Fruit fly (Drosophila melanogaster) whole organism, embryonic: Measurements from ENCODE around the gene Ugt303B1.

Source experiments
- Antp ChIP-seq: fragments of 200-800 bp; sonication (Bioruptor generic); optimal IDR thresholded peaks from 3 replicates; lab custom pipeline; 2016; ENCODE audit warnings: missing biosample characterization, missing genetic modification characterization
- Atf6 ChIP-seq: fragments of 200-800 bp; sonication (Bioruptor generic); IDR thresholded peaks from 2 replicates; pipeline ENCODE4 v1.3.6; 2022; ENCODE audit warnings: missing biosample characterization, missing genetic modification characterization
- CG11456 ChIP-seq: fragments of 200-800 bp; sonication (Bioruptor generic); IDR thresholded peaks from 3 replicates; pipeline ENCODE4 v1.3.6; 2022; ENCODE audit warnings: missing biosample characterization, missing genetic modification characterization
- CG11504 ChIP-seq: fragments of 200-800 bp; sonication (Bioruptor generic); optimal IDR thresholded peaks from 3 replicates; lab custom pipeline; 2019; ENCODE audit warnings: missing biosample characterization, mild to moderate bottlenecking, missing genetic modification characterization, moderate library complexity
- CG12769 ChIP-seq: fragments of 200-800 bp; sonication (Bioruptor generic); optimal IDR thresholded peaks from 2 replicates; lab custom pipeline; 2019; ENCODE audit warnings: missing biosample characterization, mild to moderate bottlenecking, missing genetic modification characterization, moderate library complexity
- CG14050 ChIP-seq: fragments of 200-800 bp; sonication (Bioruptor generic); IDR thresholded peaks from 3 replicates; pipeline ENCODE4 v1.3.6; 2022; ENCODE audit warnings: missing biosample characterization, missing genetic modification characterization
- CG14441 ChIP-seq: fragments of 200-800 bp; sonication (Bioruptor generic); IDR thresholded peaks from 2 replicates; pipeline ENCODE4 v1.3.6; 2022; ENCODE audit warnings: missing biosample characterization, missing genetic modification characterization
- CG15269 ChIP-seq: fragments of 200-800 bp; sonication (Bioruptor generic); optimal IDR thresholded peaks from 2 replicates; lab custom pipeline; 2018; ENCODE audit warnings: missing biosample characterization, mild to moderate bottlenecking, missing genetic modification characterization, moderate library complexity
- CG1832 ChIP-seq: fragments of 200-800 bp; sonication (Bioruptor generic); optimal IDR thresholded peaks from 2 replicates; lab custom pipeline; 2017; ENCODE audit warnings: missing biosample characterization, mild to moderate bottlenecking, missing genetic modification characterization, inconsistent platforms
- CG30403 ChIP-seq: fragments of 200-800 bp; sonication (Bioruptor generic); optimal IDR thresholded peaks from 3 replicates; lab custom pipeline; 2016; ENCODE audit warnings: missing biosample characterization, missing genetic modification characterization
- CG32532 ChIP-seq: fragments of 200-800 bp; sonication (Bioruptor generic); IDR thresholded peaks from 2 replicates; pipeline ENCODE4 v1.3.6; 2022; ENCODE audit warnings: missing biosample characterization, missing genetic modification characterization
- CG5180 ChIP-seq: fragments of 200-800 bp; sonication (Bioruptor generic); optimal IDR thresholded peaks from 3 replicates; lab custom pipeline; 2017; ENCODE audit warnings: missing biosample characterization, missing genetic modification characterization, mild to moderate bottlenecking, moderate library complexity, missing genetic modification reagents
- CG7839 ChIP-seq: fragments of 200-800 bp; sonication (Bioruptor generic); optimal IDR thresholded peaks from 3 replicates; lab custom pipeline; 2018; ENCODE audit warnings: missing biosample characterization, mild to moderate bottlenecking, missing genetic modification characterization, moderate library complexity
- E2f1 ChIP-seq: fragments of 200-800 bp; sonication (Bioruptor generic); IDR thresholded peaks from 2 replicates; pipeline ENCODE4 v1.3.6; 2022; ENCODE audit warnings: missing biosample characterization, missing genetic modification characterization
- Eip74EF ChIP-seq, 2 experiments: fragments of 200-800 bp in 1 of 2; fragments of >200 bp in 1 of 2; sonication (Bioruptor generic) in 1 of 2; optimal IDR thresholded peaks; 2 replicates each; lab custom pipeline; 2017 to 2019; ENCODE audit warnings: missing biosample characterization in 2 of 2, missing genetic modification characterization in 2 of 2, mild to moderate bottlenecking in 1 of 2, moderate library complexity in 1 of 2
- Fer3 ChIP-seq: fragments of 200-800 bp; sonication (Bioruptor generic); optimal IDR thresholded peaks from 2 replicates; lab custom pipeline; 2018; ENCODE audit warnings: missing biosample characterization, mild to moderate bottlenecking, missing genetic modification characterization, moderate library complexity
- Gug ChIP-seq: fragments of 200-800 bp; sonication (Bioruptor generic); IDR thresholded peaks from 4 replicates; pipeline ENCODE4 v1.3.6; 2022; ENCODE audit warnings: missing biosample characterization, missing genetic modification characterization
- Hand ChIP-seq: fragments of 200-800 bp; sonication (Bioruptor generic); optimal IDR thresholded peaks from 2 replicates; lab custom pipeline; 2017; ENCODE audit warnings: mild to moderate bottlenecking, missing biosample characterization, missing genetic modification reagents, missing genetic modification characterization
- Hr78 ChIP-seq, 2 experiments: fragments of 200-800 bp in 1 of 2; fragments of >200 bp in 1 of 2; sonication (Bioruptor generic) in 1 of 2; optimal IDR thresholded peaks; 2 replicates each; lab custom pipeline; 2017 to 2019; ENCODE audit warnings: missing biosample characterization in 2 of 2, missing genetic modification characterization in 2 of 2, mild to moderate bottlenecking in 1 of 2, moderate library complexity in 1 of 2
- Hsf ChIP-seq: fragments of 200-800 bp; sonication (Bioruptor generic); optimal IDR thresholded peaks from 3 replicates; lab custom pipeline; 2016; ENCODE audit warnings: missing biosample characterization, missing genetic modification characterization
- Lim3 ChIP-seq: fragments of 200-800 bp; sonication (Bioruptor generic); IDR thresholded peaks from 2 replicates; pipeline ENCODE4 v1.3.6; 2022; ENCODE audit warnings: missing biosample characterization, missing genetic modification characterization
- Mrtf ChIP-seq: fragments of 200-800 bp; sonication (Bioruptor generic); IDR thresholded peaks from 3 replicates; pipeline ENCODE4 v1.3.6; 2022; ENCODE audit warnings: missing biosample characterization, missing genetic modification characterization
- NFAT ChIP-seq: fragments of 200-800 bp; sonication (Bioruptor generic); IDR thresholded peaks from 2 replicates; pipeline ENCODE4 v1.3.6; 2022; ENCODE audit warnings: missing biosample characterization, missing genetic modification characterization
- Pdp1 ChIP-seq, 2 experiments: fragments of 200-800 bp; sonication (Bioruptor generic); optimal IDR thresholded peaks; 3 replicates each; lab custom pipeline; 2016; ENCODE audit warnings: missing biosample characterization in 2 of 2, missing genetic modification characterization in 2 of 2, mild to moderate bottlenecking in 1 of 2, moderate library complexity in 1 of 2
- Ptx1 ChIP-seq: fragments of 200-800 bp; sonication (Bioruptor generic); IDR thresholded peaks from 2 replicates; pipeline ENCODE4 v1.3.6; 2022; ENCODE audit warnings: missing biosample characterization, missing genetic modification characterization
- Trl ChIP-seq, 3 experiments: fragments of >200 bp in 2 of 3; fragments of 200-800 bp in 1 of 3; sonication (Bioruptor generic) in 1 of 3; optimal IDR thresholded peaks; 2 replicates in 1 of 3; 3 replicates in 2 of 3; lab custom pipeline; 2016 to 2017; ENCODE audit warnings: missing biosample characterization in 1 of 3, missing genetic modification characterization in 1 of 3
- Vsx1 ChIP-seq: fragments of 200-800 bp; sonication (Bioruptor generic); optimal IDR thresholded peaks from 2 replicates; lab custom pipeline; 2017; ENCODE audit warnings: missing biosample characterization, mild to moderate bottlenecking, missing genetic modification characterization, missing genetic modification reagents
- ara ChIP-seq: fragments of 200-800 bp; sonication (Bioruptor generic); IDR thresholded peaks from 2 replicates; pipeline ENCODE4 v1.3.6; 2022; ENCODE audit warnings: missing biosample characterization, missing genetic modification characterization
- chinmo ChIP-seq: fragments of 200-800 bp; sonication (Bioruptor generic); IDR thresholded peaks from 4 replicates; pipeline ENCODE4 v1.3.6; 2022; ENCODE audit warnings: missing biosample characterization, missing genetic modification characterization; ENCODE audit not compliant: partially characterized antibody
- cwo ChIP-seq: fragments of 200-800 bp; sonication (Bioruptor generic); optimal IDR thresholded peaks from 3 replicates; lab custom pipeline; 2017; ENCODE audit warnings: missing biosample characterization, missing genetic modification characterization, mild to moderate bottlenecking, moderate library complexity, missing genetic modification reagents
- danr ChIP-seq: fragments of 200-800 bp; sonication (Bioruptor generic); IDR thresholded peaks from 2 replicates; pipeline ENCODE4 v1.3.6; 2022; ENCODE audit warnings: missing biosample characterization, missing genetic modification characterization
- exex ChIP-seq: fragments of 200-800 bp; sonication (Bioruptor generic); optimal IDR thresholded peaks from 4 replicates; lab custom pipeline; 2018; ENCODE audit warnings: missing biosample characterization, mild to moderate bottlenecking, missing genetic modification characterization, moderate library complexity
- grn ChIP-seq: fragments of 200-800 bp; sonication (Bioruptor generic); optimal IDR thresholded peaks from 3 replicates; lab custom pipeline; 2017; ENCODE audit warnings: missing biosample characterization, missing genetic modification characterization
- her ChIP-seq: fragments of 200-800 bp; sonication (Bioruptor generic); optimal IDR thresholded peaks from 2 replicates; lab custom pipeline; 2016; ENCODE audit warnings: missing biosample characterization, missing genetic modification characterization
- ind ChIP-seq: fragments of 200-800 bp; sonication (Bioruptor generic); optimal IDR thresholded peaks from 3 replicates; lab custom pipeline; 2016; ENCODE audit warnings: missing biosample characterization, missing genetic modification characterization
- jing ChIP-seq: fragments of 200-800 bp; sonication (Bioruptor generic); optimal IDR thresholded peaks from 2 replicates; lab custom pipeline; 2018; ENCODE audit warnings: missing biosample characterization, mild to moderate bottlenecking, missing genetic modification characterization
- klu ChIP-seq: fragments of 200-800 bp; sonication (Bioruptor generic); IDR thresholded peaks from 2 replicates; pipeline ENCODE4 v1.3.6; 2022; ENCODE audit warnings: missing biosample characterization, missing genetic modification characterization
- lmd ChIP-seq: fragments of 200-800 bp; sonication (Bioruptor generic); IDR thresholded peaks from 2 replicates; pipeline ENCODE4 v1.3.6; 2022; ENCODE audit warnings: missing biosample characterization, missing genetic modification characterization
- lola ChIP-seq, 3 experiments: fragments of >200 bp in 2 of 3; fragments of 200-800 bp in 1 of 3; sonication (Bioruptor generic) in 1 of 3; optimal IDR thresholded peaks; 2 replicates each; lab custom pipeline; 2017 to 2019; ENCODE audit warnings: missing biosample characterization in 3 of 3, missing genetic modification characterization in 3 of 3, mild to moderate bottlenecking in 1 of 3, moderate library complexity in 1 of 3
- nmo ChIP-seq: fragments of 200-800 bp; sonication (Bioruptor generic); optimal IDR thresholded peaks from 2 replicates; lab custom pipeline; 2018; ENCODE audit warnings: missing biosample characterization, mild to moderate bottlenecking, missing genetic modification characterization, moderate library complexity
- oc ChIP-seq: fragments of 200-800 bp; sonication (Bioruptor generic); optimal IDR thresholded peaks from 2 replicates; lab custom pipeline; 2018; ENCODE audit warnings: missing biosample characterization, mild to moderate bottlenecking, missing genetic modification characterization, moderate library complexity
- pb ChIP-seq: fragments of 200-800 bp; sonication (Bioruptor generic); optimal IDR thresholded peaks from 3 replicates; lab custom pipeline; 2016; ENCODE audit warnings: missing biosample characterization, missing genetic modification characterization
- sd ChIP-seq: fragments of 200-800 bp; sonication (Bioruptor generic); optimal IDR thresholded peaks from 3 replicates; lab custom pipeline; 2018; ENCODE audit warnings: missing biosample characterization, mild to moderate bottlenecking, missing genetic modification characterization, moderate library complexity
- shn ChIP-seq: fragments of 200-800 bp; sonication (Bioruptor generic); optimal IDR thresholded peaks from 3 replicates; lab custom pipeline; 2016; ENCODE audit warnings: missing biosample characterization, missing genetic modification characterization
- sisA ChIP-seq: fragments of 200-800 bp; sonication (Bioruptor generic); IDR thresholded peaks from 2 replicates; pipeline ENCODE4 v1.3.6; 2022; ENCODE audit warnings: missing biosample characterization, missing genetic modification characterization
- sob ChIP-seq: fragments of 200-800 bp; sonication (Bioruptor generic); IDR thresholded peaks from 2 replicates; pipeline ENCODE4 v1.3.6; 2022; ENCODE audit warnings: missing biosample characterization, missing genetic modification characterization
- sr ChIP-seq: fragments of 200-800 bp; sonication (Bioruptor generic); IDR thresholded peaks from 3 replicates; pipeline ENCODE4 v1.3.6; 2022; ENCODE audit warnings: missing biosample characterization, missing genetic modification characterization
- tap ChIP-seq: fragments of 200-800 bp; optimal IDR thresholded peaks from 3 replicates; lab custom pipeline; 2019; ENCODE audit warnings: missing biosample characterization, mild to moderate bottlenecking, missing genetic modification characterization, moderate library complexity
- usp ChIP-seq: fragments of >200 bp; optimal IDR thresholded peaks from 2 replicates; lab custom pipeline; 2017; ENCODE audit warnings: missing biosample characterization, missing genetic modification characterization

The Ugt303B1 gene

dm6 chr3R:23526069-23526468 lies 10.4 kb downstream of the Ugt303B1 start (continued):
- TF ChIP-seq Mrtf (GFP tag; lab: Robert Waterston, UW) (peak; percentile 28; the same call in 1 of the 3 replicates), Lim3 (GFP tag; lab: Robert Waterston, UW) (no peak), sr (GFP tag; lab: Robert Waterston, UW) (peak; percentile 71; the same call in 2 of the 3 replicates), Atf6 (GFP tag; lab: Robert Waterston, UW) (0 out of 2 replicates have a peak, but pooled peaks have one; percentile 39), CG11504 (tag; lab: Kevin White, UChicago) (peak; percentile 28), CG14441 (GFP tag; lab: Robert Waterston, UW) (peak; percentile 48; the same call in 1 of the 2 replicates), NFAT (GFP tag; lab: Robert Waterston, UW) (peak; percentile 23; the same call in 1 of the 2 replicates), CG1832 (GFP tag; lab: Kevin White, UChicago) (no peak), sisA (GFP tag; lab: Robert Waterston, UW) (peak; percentile 30; the same call in 1 of the 2 replicates), Hsf (GFP tag; lab: Kevin White, UChicago) (no peak), CG5180 (GFP tag; lab: Kevin White, UChicago) (peak; percentile 12), CG7839 (peak; percentile 33), Ptx1 (GFP tag; lab: Robert Waterston, UW) (peak; percentile 52), tap (tag; lab: Kevin White, UChicago) (no peak), Hr78 (GFP tag; optimal IDR thresholded peaks at IDR 0.05; lab: Kevin White, UChicago) (peak in 1 of 2 experiments; percentile 21), CG14050 (GFP tag; lab: Robert Waterston, UW) (no peak), lmd (GFP tag; lab: Robert Waterston, UW) (peak; percentile 25; the same call in 1 of the 2 replicates), Antp (GFP tag; lab: Kevin White, UChicago) (peak; percentile 25), chinmo (GFP tag; lab: Robert Waterston, UW) (0 out of 4 replicates have a peak, but pooled peaks have one; percentile 65), lola (GFP tag; optimal IDR thresholded peaks at IDR 0.05; lab: Kevin White, UChicago) (no peak), usp (GFP tag; lab: Kevin White, UChicago) (no peak), grn (peak; percentile 50), CG11456 (GFP tag; lab: Robert Waterston, UW) (0 out of 3 replicates have a peak, but pooled peaks have one; percentile 50), sd (tag; lab: Kevin White, UChicago) (peak; percentile 57), cwo (GFP tag; lab: Kevin White, UChicago) (peak; percentile 66), CG30403 (GFP tag; lab: Kevin White, UChicago) (peak; percentile 9), Hand (no peak), ara (GFP tag; lab: Robert Waterston, UW) (no peak), klu (0 out of 2 replicates have a peak, but pooled peaks have one; percentile 21), exex (no peak), CG12769 (tag; lab: Kevin White, UChicago) (peak; percentile 75), sob (GFP tag; lab: Robert Waterston, UW) (peak; percentile 51), oc (tag; lab: Kevin White, UChicago) (peak; percentile 45), nmo (GFP tag; lab: Kevin White, UChicago) (no peak), E2f1 (no peak), pb (GFP tag; lab: Kevin White, UChicago) (peak; percentile 28), Trl (optimal IDR thresholded peaks at IDR 0.05; lab: Kevin White, UChicago) (no peak), Trl (GFP tag; optimal IDR thresholded peaks at IDR 0.05; lab: Kevin White, UChicago) (peak; percentile 23), CG32532 (GFP tag; lab: Robert Waterston, UW) (peak; percentile 33), shn (no peak), jing (GFP tag; lab: Kevin White, UChicago) (no peak), ind (GFP tag; lab: Kevin White, UChicago) (peak; percentile 27), her (GFP tag; lab: Kevin White, UChicago) (no peak), CG15269 (tag; lab: Kevin White, UChicago) (peak; percentile 65), Gug (GFP tag; lab: Robert Waterston, UW) (peak; percentile 45; the same call in 1 of the 4 replicates), Eip74EF (GFP tag; optimal IDR thresholded peaks at IDR 0.05; lab: Kevin White, UChicago) (peak in 1 of 2 experiments; percentile 19), Vsx1 (GFP tag; lab: Kevin White, UChicago) (peak; percentile 27), Fer3 (tag; lab: Kevin White, UChicago) (peak; percentile 29), danr (GFP tag; lab: Robert Waterston, UW) (no peak), Pdp1 (GFP tag; optimal IDR thresholded peaks at IDR 0.05; lab: Kevin White, UChicago) (peak in 1 of 2 experiments; percentile 9)
